Worm (Caenorhabditis elegans): ENCODE data around the gene srw-73.
A peak's percentile ranks its signal among the peaks of the same experiment; 100 is the strongest.

Gene srw-73

ce11 chrV:16627962-16628361, 39.6 kb upstream of the srw-73 start, which contains the start of gene oac-53:
Gene oac-53 (minus strand): TSS chrV:16627970.
- TF ChIP-seq mdl-1 (tag; optimal IDR thresholded peaks at IDR 0.05) (no peak), fos-1 (tag; optimal IDR thresholded peaks at IDR 0.05) (peak; percentile 69)

- TF ChIP-seq nhr-10 (tag; optimal IDR thresholded peaks at IDR 0.05) (no peak), nhr-23 (tag; optimal IDR thresholded peaks at IDR 0.05) (no peak), ama-1 (optimal IDR thresholded peaks at IDR 0.05) (no peak), egl-27 (tag; optimal IDR thresholded peaks at IDR 0.05) (no peak), nhr-11 (tag; optimal IDR thresholded peaks at IDR 0.05) (no peak), elt-3 (tag; optimal IDR thresholded peaks at IDR 0.05) (no peak), snpc-4 (tag; optimal IDR thresholded peaks at IDR 0.05) (no peak), nhr-6 (tag; optimal IDR thresholded peaks at IDR 0.05) (no peak), skn-1 (tag; optimal IDR thresholded peaks at IDR 0.05) (no peak)
Observed at ce11 chrV:16622754-16623261, 34.5 kb upstream of the srw-73 start, which contains the start of gene Y70C5A.2. Gene Y70C5A.2 (minus strand): TSS chrV:16623211.

ce11 chrV:16621894-16622293, 33.6 kb upstream of the srw-73 start:
- TF ChIP-seq ztf-11 (tag; optimal IDR thresholded peaks at IDR 0.05): no peak
- TF ChIP-seq crh-2 (tag; optimal IDR thresholded peaks at IDR 0.05): no peak

- TF ChIP-seq ztf-4 (tag; optimal IDR thresholded peaks at IDR 0.05) (no peak), elt-3 (tag; optimal IDR thresholded peaks at IDR 0.05) (no peak), fos-1 (tag; optimal IDR thresholded peaks at IDR 0.05) (peak; percentile 22)
Observed at ce11 chrV:16620874-16621273, 32.5 kb upstream of the srw-73 start, which contains the start of gene Y70C5A.3. Gene Y70C5A.3 (minus strand): TSS chrV:16620923.

ce11 chrV:16617462-16617861, 29.1 kb upstream of the srw-73 start, which contains the start of gene Y70C5A.4:
Gene Y70C5A.4 (plus strand): TSS chrV:16617762.
- no peak for TF ChIP-seq aly-2 (tag; optimal IDR thresholded peaks at IDR 0.05)
- no peak for TF ChIP-seq zag-1 (tag; optimal IDR thresholded peaks at IDR 0.05)
- no peak for TF ChIP-seq nhr-11 (tag; optimal IDR thresholded peaks at IDR 0.05)
- TF ChIP-seq skn-1 (tag; optimal IDR thresholded peaks at IDR 0.05): no peak
- no peak for TF ChIP-seq mdl-1 (tag; optimal IDR thresholded peaks at IDR 0.05)
- TF ChIP-seq lsy-2 (tag; optimal IDR thresholded peaks at IDR 0.05): no peak
- TF ChIP-seq ZK546.5 (tag; optimal IDR thresholded peaks at IDR 0.05): no peak
- no peak for TF ChIP-seq dmd-4 (tag; optimal IDR thresholded peaks at IDR 0.05)
- no peak for TF ChIP-seq nhr-12 (tag; optimal IDR thresholded peaks at IDR 0.05)
- no peak for TF ChIP-seq unc-55 (GFP tag; optimal IDR thresholded peaks at IDR 0.05)
- TF ChIP-seq ztf-11 (tag; optimal IDR thresholded peaks at IDR 0.05): no peak
- no peak for TF ChIP-seq nhr-6 (tag; optimal IDR thresholded peaks at IDR 0.05)
- no peak for TF ChIP-seq C34F6.9 (tag; optimal IDR thresholded peaks at IDR 0.05)
- TF ChIP-seq lin-11 (tag; optimal IDR thresholded peaks at IDR 0.05): no peak
- no peak for TF ChIP-seq snpc-4 (tag; optimal IDR thresholded peaks at IDR 0.05)
- no peak for TF ChIP-seq lin-39 (tag; optimal IDR thresholded peaks at IDR 0.05)

- TF ChIP-seq fos-1 (tag; optimal IDR thresholded peaks at IDR 0.05) (peak; percentile 49), snpc-4 (tag; optimal IDR thresholded peaks at IDR 0.05) (no peak)
Observed at ce11 chrV:16610791-16611385, 22.6 kb upstream of the srw-73 start, which contains the start of gene srw-54. Gene srw-54 (plus strand): TSS chrV:16611335.

- TF ChIP-seq fos-1 (tag; optimal IDR thresholded peaks at IDR 0.05) (peak; percentile 84), zag-1 (tag; optimal IDR thresholded peaks at IDR 0.05) (no peak), lin-13 (GFP tag; optimal IDR thresholded peaks at IDR 0.05) (no peak), crh-2 (tag; optimal IDR thresholded peaks at IDR 0.05) (peak; percentile 13), sma-9 (GFP tag; optimal IDR thresholded peaks at IDR 0.05) (peak; percentile 10), sma-9 (tag; optimal IDR thresholded peaks at IDR 0.05) (no peak), egl-27 (tag; optimal IDR thresholded peaks at IDR 0.05) (no peak)
Observed at ce11 chrV:16610094-16610493, 21.8 kb upstream of the srw-73 start.

ce11 chrV:16608478-16608877, 20.1 kb upstream of the srw-73 start:
- peak; percentile 24 for TF ChIP-seq fos-1 (tag; optimal IDR thresholded peaks at IDR 0.05)
- no peak for TF ChIP-seq lin-13 (GFP tag; optimal IDR thresholded peaks at IDR 0.05)

Measured in whole organism, L2 larva.